Worm (Caenorhabditis elegans) whole organism, L1 larva: ENCODE data around the gene pqn-80.

ENCODE experiments used
- alr-1 ChIP-seq: fragments of 200-800 bp; sonication (Bioruptor generic); optimal IDR thresholded peaks from 2 replicates; lab custom pipeline; 2018; ENCODE audit warnings: borderline replicate concordance, mild to moderate bottlenecking, missing genetic modification characterization, missing compliant biosample characterization
- blmp-1 ChIP-seq: fragments of 150-350 bp; optimal IDR thresholded peaks from 2 replicates; lab custom pipeline; 2014; ENCODE audit warnings: missing biosample characterization, missing genetic modification characterization
- ceh-63 ChIP-seq: fragments of 200-800 bp; sonication (Bioruptor generic); optimal IDR thresholded peaks from 2 replicates; lab custom pipeline; 2018; ENCODE audit warnings: mild to moderate bottlenecking, missing genetic modification characterization, missing compliant biosample characterization
- ceh-8 ChIP-seq: fragments of 200-800 bp; sonication (Bioruptor generic); optimal IDR thresholded peaks from 2 replicates; lab custom pipeline; 2018; ENCODE audit warnings: mild to moderate bottlenecking, missing genetic modification characterization, moderate library complexity, missing compliant biosample characterization
- ceh-90 ChIP-seq: sonication (generic microtip); optimal IDR thresholded peaks from 2 replicates; lab custom pipeline; 2016; ENCODE audit warnings: missing genetic modification characterization, missing compliant biosample characterization
- ces-1 ChIP-seq: fragments of 150-350 bp; optimal IDR thresholded peaks from 2 replicates; lab custom pipeline; 2014; ENCODE audit warnings: missing biosample characterization, missing genetic modification reagents, missing genetic modification characterization
- dpl-1 ChIP-seq, 3 experiments: fragments of 150-350 bp in 2 of 3; sonication (generic microtip) in 1 of 3; optimal IDR thresholded peaks; 2 replicates each; lab custom pipeline; 2014 to 2017; ENCODE audit warnings: missing biosample characterization in 3 of 3, missing genetic modification characterization in 3 of 3, missing genetic modification reagents in 3 of 3
- efl-1 ChIP-seq, 4 experiments: fragments of 150-350 bp; optimal IDR thresholded peaks in 3 of 4; peaks in 1 of 4; 1 replicate in 1 of 4; 2 replicates in 3 of 4; lab custom pipeline; 2014; ENCODE audit warnings: missing biosample characterization in 2 of 4, missing genetic modification characterization in 2 of 4, missing genetic modification reagents in 2 of 4
- egl-13 ChIP-seq: sonication (generic microtip); optimal IDR thresholded peaks from 2 replicates; lab custom pipeline; 2016; ENCODE audit warnings: missing genotype, missing genetic modification reagents, missing genetic modification characterization, missing compliant biosample characterization
- elt-3 ChIP-seq, 6 experiments: fragments of 150-350 bp in 1 of 6; sonication (generic microtip); optimal IDR thresholded peaks; 2 replicates each; lab custom pipeline; 2017 to 2018; ENCODE audit warnings: missing biosample characterization in 6 of 6, missing genetic modification characterization in 6 of 6, inconsistent platforms in 1 of 6
- ets-5 ChIP-seq: fragments of 200-800 bp; sonication (Bioruptor generic); IDR thresholded peaks from 2 replicates; pipeline ENCODE4 v1.3.6; 2022; ENCODE audit warnings: missing genetic modification characterization, missing compliant biosample characterization
- fkh-8 ChIP-seq: sonication (generic microtip); optimal IDR thresholded peaks from 2 replicates; lab custom pipeline; 2016; ENCODE audit warnings: mild to moderate bottlenecking, missing genetic modification characterization, missing compliant biosample characterization
- hlh-17 ChIP-seq: fragments of 200-800 bp; sonication (Bioruptor generic); optimal IDR thresholded peaks from 2 replicates; lab custom pipeline; 2018; ENCODE audit warnings: missing genetic modification characterization, mild to moderate bottlenecking, missing compliant biosample characterization, moderate library complexity, borderline replicate concordance
- hlh-4 ChIP-seq: sonication (generic microtip); optimal IDR thresholded peaks from 2 replicates; lab custom pipeline; 2016; ENCODE audit warnings: mild to moderate bottlenecking, missing genetic modification characterization, missing compliant biosample characterization
- irx-1 ChIP-seq: sonication (generic microtip); optimal IDR thresholded peaks from 2 replicates; lab custom pipeline; 2016; ENCODE audit warnings: missing genetic modification characterization, missing compliant biosample characterization
- isw-1 ChIP-seq: fragments of 200-800 bp; sonication (Bioruptor generic); IDR thresholded peaks from 2 replicates; pipeline ENCODE4 v1.3.6; 2022; ENCODE audit warnings: missing genetic modification characterization, missing compliant biosample characterization
- lin-14 ChIP-seq: fragments of 200-800 bp; sonication (Bioruptor generic); optimal IDR thresholded peaks from 2 replicates; lab custom pipeline; 2018; ENCODE audit warnings: mild to moderate bottlenecking, missing genetic modification characterization, moderate library complexity, missing compliant biosample characterization
- lin-15B ChIP-seq: fragments of 150-350 bp; sonication (generic microtip); optimal IDR thresholded peaks from 3 replicates; lab custom pipeline; 2014; ENCODE audit warnings: missing biosample characterization, missing genetic modification characterization
- lin-35 ChIP-seq, 2 experiments: fragments of 150-350 bp; optimal IDR thresholded peaks; 2 replicates each; lab custom pipeline; 2014; ENCODE audit warnings: missing biosample characterization in 2 of 2, missing genetic modification characterization in 2 of 2, missing genetic modification reagents in 2 of 2
- lin-39 ChIP-seq: fragments of 150-350 bp; optimal IDR thresholded peaks from 2 replicates; lab custom pipeline; 2014; ENCODE audit warnings: missing biosample characterization, missing genetic modification reagents, missing genetic modification characterization
- lsy-2 ChIP-seq, 2 experiments: fragments of 150-350 bp; optimal IDR thresholded peaks; 2 replicates each; lab custom pipeline; 2014; ENCODE audit warnings: missing biosample characterization in 2 of 2, missing genetic modification characterization in 2 of 2
- mab-9 ChIP-seq: fragments of 200-800 bp; sonication (Bioruptor generic); IDR thresholded peaks from 2 replicates; pipeline ENCODE4 v1.3.6; 2022; ENCODE audit warnings: missing genetic modification reagents, missing genetic modification characterization, missing compliant biosample characterization
- mdl-1 ChIP-seq, 2 experiments: fragments of 150-350 bp; optimal IDR thresholded peaks; 2 replicates each; lab custom pipeline; 2014 to 2017; ENCODE audit warnings: missing biosample characterization in 2 of 2, missing genetic modification characterization in 2 of 2, inconsistent platforms in 1 of 2
- mef-2 ChIP-seq: fragments of 150-350 bp; optimal IDR thresholded peaks from 2 replicates; lab custom pipeline; 2014; ENCODE audit warnings: missing biosample characterization, missing genetic modification characterization
- mep-1 ChIP-seq: fragments of 150-350 bp; optimal IDR thresholded peaks from 2 replicates; lab custom pipeline; 2014; ENCODE audit warnings: missing biosample characterization, missing genetic modification characterization
- nhr-19 ChIP-seq: fragments of 200-800 bp; sonication (Bioruptor generic); conservative IDR thresholded peaks from 2 replicates; pipeline ENCODE4 v1.3.6; 2022; ENCODE audit warnings: missing genetic modification characterization, missing compliant biosample characterization
- nhr-47 ChIP-seq: sonication (generic microtip); optimal IDR thresholded peaks from 2 replicates; lab custom pipeline; 2016; ENCODE audit warnings: mild to moderate bottlenecking, missing genetic modification characterization, moderate library complexity, missing compliant biosample characterization
- nhr-71 ChIP-seq: sonication (generic microtip); optimal IDR thresholded peaks from 2 replicates; lab custom pipeline; 2016; ENCODE audit warnings: mild to moderate bottlenecking, missing genetic modification characterization, moderate library complexity, missing compliant biosample characterization
- nhr-77 ChIP-seq: fragments of 150-350 bp; optimal IDR thresholded peaks from 2 replicates; lab custom pipeline; 2014; ENCODE audit warnings: missing biosample characterization, missing genetic modification characterization
- nhr-85 ChIP-seq: sonication (generic microtip); peaks from one replicate; lab custom pipeline; 2016; ENCODE audit warnings: missing genetic modification characterization, inconsistent platforms, missing compliant biosample characterization
- pag-3 ChIP-seq: sonication (generic microtip); optimal IDR thresholded peaks from 2 replicates; lab custom pipeline; 2017; ENCODE audit warnings: missing genetic modification characterization, mild to moderate bottlenecking, missing compliant biosample characterization, antibody characterized with exemption, borderline replicate concordance; ENCODE audit not compliant: insufficient read depth
- pax-3 ChIP-seq: fragments of 200-800 bp; sonication (Bioruptor generic); optimal IDR thresholded peaks from 2 replicates; lab custom pipeline; 2018; ENCODE audit warnings: mild to moderate bottlenecking, missing genetic modification characterization, moderate library complexity, missing compliant biosample characterization
- snu-23 ChIP-seq: sonication (generic microtip); optimal IDR thresholded peaks from 2 replicates; lab custom pipeline; 2016; ENCODE audit warnings: missing genetic modification characterization, missing compliant biosample characterization
- swsn-7 ChIP-seq: sonication (generic microtip); optimal IDR thresholded peaks from 2 replicates; lab custom pipeline; 2016; ENCODE audit warnings: missing genetic modification characterization, missing compliant biosample characterization
- tbx-2 ChIP-seq: sonication (generic microtip); optimal IDR thresholded peaks from 2 replicates; lab custom pipeline; 2016; ENCODE audit warnings: missing genetic modification characterization, missing compliant biosample characterization
- tlp-1 ChIP-seq: fragments of 150-350 bp; optimal IDR thresholded peaks from 2 replicates; lab custom pipeline; 2014; ENCODE audit warnings: missing biosample characterization, missing genetic modification characterization
- unc-130 ChIP-seq: fragments of 150-350 bp; optimal IDR thresholded peaks from 2 replicates; lab custom pipeline; 2017; ENCODE audit warnings: missing biosample characterization, missing genetic modification characterization, inconsistent platforms
- unc-62 ChIP-seq: fragments of 150-350 bp; optimal IDR thresholded peaks from 2 replicates; lab custom pipeline; 2014; ENCODE audit warnings: missing biosample characterization, missing genetic modification reagents, missing genetic modification characterization
- unc-86 ChIP-seq: sonication (generic microtip); optimal IDR thresholded peaks from 2 replicates; lab custom pipeline; 2016; ENCODE audit warnings: missing genetic modification characterization, missing compliant biosample characterization
- unc-98 ChIP-seq: fragments of 200-800 bp; sonication (Bioruptor generic); IDR thresholded peaks from 2 replicates; pipeline ENCODE4 v1.3.6; 2022; ENCODE audit warnings: missing genetic modification characterization, missing compliant biosample characterization
- xbp-1 ChIP-seq: sonication (generic microtip); optimal IDR thresholded peaks from 2 replicates; lab custom pipeline; 2016; ENCODE audit warnings: missing genetic modification characterization, missing compliant biosample characterization
- zag-1 ChIP-seq: fragments of 150-350 bp; optimal IDR thresholded peaks from 2 replicates; lab custom pipeline; 2014; ENCODE audit warnings: missing biosample characterization, missing genetic modification characterization
- ztf-11 ChIP-seq, 2 experiments: sonication (generic microtip); optimal IDR thresholded peaks; 2 replicates each; lab custom pipeline; 2016 to 2017; ENCODE audit warnings: missing genetic modification characterization in 2 of 2, missing biosample characterization in 1 of 2, missing compliant biosample characterization in 1 of 2

pqn-80 gene

ce11 chrIII:12651946-12652345, 25.6 kb downstream of the pqn-80 start:
- TF ChIP-seq lin-15B (tag; lab: Kevin White, UChicago) (no peak), hlh-17 (GFP tag; lab: Kevin White, UChicago) (no peak), ceh-8 (GFP tag; lab: Kevin White, UChicago) (no peak), xbp-1 (no peak), unc-62 (GFP tag; lab: Kevin White, UChicago) (no peak), tlp-1 (no peak), isw-1 (no peak), mef-2 (tag; lab: Kevin White, UChicago) (no peak), ets-5 (GFP tag; lab: Robert Waterston, UW) (no peak), swsn-7 (tag; lab: Kevin White, UChicago) (no peak), hlh-4 (tag; lab: Kevin White, UChicago) (no peak), pax-3 (tag; lab: Kevin White, UChicago) (no peak)

DNA sequence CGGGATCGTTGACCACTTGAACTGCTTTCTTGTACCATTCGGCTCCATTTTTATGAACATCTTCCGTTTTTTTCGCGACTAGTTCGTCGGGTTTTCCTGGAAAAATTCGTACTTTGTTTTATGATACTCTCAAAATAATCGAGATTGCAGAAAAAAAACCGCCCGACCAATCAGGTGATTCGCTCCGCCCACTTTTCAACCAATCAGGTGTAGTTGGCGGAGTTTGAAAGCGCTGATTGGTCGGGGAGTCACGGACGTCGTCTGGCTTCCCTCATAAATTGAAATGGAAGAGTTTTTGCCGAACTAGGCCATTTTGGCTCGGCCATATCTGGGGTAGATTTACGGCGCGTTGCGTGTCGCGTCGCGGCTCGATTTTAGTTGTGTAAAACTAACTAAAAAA, 26.2 kb downstream of the pqn-80 start:
- no peak for TF ChIP-seq lin-35 (GFP tag; optimal IDR thresholded peaks at IDR 0.05; lab: Kevin White, UChicago)
- no peak for TF ChIP-seq elt-3 (tag; optimal IDR thresholded peaks at IDR 0.05; lab: Kevin White, UChicago)
- no peak for TF ChIP-seq pag-3 (tag; lab: Kevin White, UChicago)
- TF ChIP-seq lsy-2 (tag; optimal IDR thresholded peaks at IDR 0.05; lab: Kevin White, UChicago) = no peak
- no peak for TF ChIP-seq xbp-1
- no peak for TF ChIP-seq nhr-77 (tag; lab: Kevin White, UChicago)

- TF ChIP-seq zag-1 (tag; lab: Kevin White, UChicago) (no peak), lin-39 (no peak), lin-14 (GFP tag; lab: Kevin White, UChicago) (no peak), mab-9 (GFP tag; lab: Robert Waterston, UW) (no peak), ces-1 (GFP tag; lab: Kevin White, UChicago) (no peak), ceh-63 (GFP tag; lab: Kevin White, UChicago) (no peak), nhr-77 (tag; lab: Kevin White, UChicago) (no peak), unc-98 (no peak)
Observed at ce11 chrIII:12658649-12659048, 32.3 kb downstream of the pqn-80 start.

DNA sequence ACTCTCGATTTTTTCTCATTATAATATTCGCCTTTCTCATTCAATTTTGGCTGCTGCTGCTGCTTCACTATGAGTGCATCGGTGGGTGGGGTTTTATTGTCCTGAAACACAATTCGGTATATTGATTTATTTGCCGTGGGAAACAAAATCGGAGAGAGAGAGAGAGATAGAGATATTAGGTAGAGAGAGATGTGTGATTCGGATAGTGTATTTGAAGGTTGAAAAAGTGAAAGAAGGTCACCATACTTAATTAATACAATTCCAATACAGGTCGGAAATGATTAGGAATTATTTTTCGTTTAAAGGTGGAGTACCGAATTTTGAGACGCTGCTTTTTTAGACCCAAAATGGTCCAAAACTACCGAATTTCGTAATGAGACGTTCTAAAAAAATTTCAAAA, 35.8 kb downstream of the pqn-80 start, which contains the start of gene tpst-1:
tpst-1 (minus strand) TSS at position 101 of the 400 bp plus-strand sequence.
- TF ChIP-seq egl-13 (tag; lab: Kevin White, UChicago) = no peak
- no peak for TF ChIP-seq zag-1 (tag; lab: Kevin White, UChicago)
- peak; percentile 65 for TF ChIP-seq blmp-1
- no peak for TF ChIP-seq efl-1 (optimal IDR thresholded peaks at IDR 0.05; lab: Kevin White, UChicago)
- peak in 1 of 2 experiments; percentile 22 for TF ChIP-seq efl-1 (GFP tag; optimal IDR thresholded peaks at IDR 0.05 in 1 of 2; lab: Kevin White, UChicago)
- no peak for TF ChIP-seq alr-1

- peak in 1 of 2 experiments; percentile 41 for TF ChIP-seq lsy-2 (tag; optimal IDR thresholded peaks at IDR 0.05; lab: Kevin White, UChicago)
- TF ChIP-seq lin-14 (GFP tag; lab: Kevin White, UChicago) = peak; percentile 87
- peak; percentile 48 for TF ChIP-seq isw-1
- peak; percentile 56 for TF ChIP-seq nhr-47 (tag; lab: Kevin White, UChicago)
- TF ChIP-seq unc-86 (tag; lab: Kevin White, UChicago) = peak; percentile 43
- peak in 1 of 2 experiments; percentile 20 for TF ChIP-seq ztf-11 (tag; optimal IDR thresholded peaks at IDR 0.05; lab: Kevin White, UChicago)
- peak in 1 of 3 experiments; percentile 54 for TF ChIP-seq dpl-1 (GFP tag; optimal IDR thresholded peaks at IDR 0.05; lab: Kevin White, UChicago)
- TF ChIP-seq fkh-8 = peak; percentile 81
- peak; percentile 69 for TF ChIP-seq nhr-71 (tag; lab: Kevin White, UChicago)
- peak; percentile 31 for TF ChIP-seq irx-1 (tag; lab: Kevin White, UChicago)
- TF ChIP-seq snu-23 (GFP tag; lab: Kevin White, UChicago) = peak; percentile 72
- peak; percentile 49 for TF ChIP-seq nhr-19 (GFP tag; lab: Robert Waterston, UW)
- TF ChIP-seq pax-3 (tag; lab: Kevin White, UChicago) = peak; percentile 56
- peak; percentile 29 for TF ChIP-seq tbx-2 (tag; lab: Kevin White, UChicago)
- peak; percentile 33 to 77 for TF ChIP-seq efl-1 (optimal IDR thresholded peaks at IDR 0.05; lab: Kevin White, UChicago)
- peak; percentile 44 to 83 for TF ChIP-seq efl-1 (GFP tag; optimal IDR thresholded peaks at IDR 0.05 in 1 of 2; lab: Kevin White, UChicago)
- peak; percentile 13 for TF ChIP-seq mep-1 (tag; lab: Kevin White, UChicago)
- peak; percentile 24 for TF ChIP-seq egl-13 (tag; lab: Kevin White, UChicago)
- TF ChIP-seq swsn-7 (tag; lab: Kevin White, UChicago) = peak; percentile 12
- TF ChIP-seq mdl-1 (tag; optimal IDR thresholded peaks at IDR 0.05; lab: Kevin White, UChicago) = peak in 1 of 2 experiments; percentile 41
- TF ChIP-seq unc-130 (tag; lab: Kevin White, UChicago) = peak; percentile 28
- TF ChIP-seq lin-35 (GFP tag; optimal IDR thresholded peaks at IDR 0.05; lab: Kevin White, UChicago) = peak; percentile 32 to 37
- TF ChIP-seq ceh-90 (tag; lab: Kevin White, UChicago) = peak; percentile 67
- TF ChIP-seq nhr-85 (tag; lab: Kevin White, UChicago) = peak; percentile 86
Observed at ce11 chrIII:12665500-12665907, 39.1 kb downstream of the pqn-80 start.
